Worm (Caenorhabditis elegans): ENCODE results near the gene ugt-48.

Gene ugt-48

ce11 chrV:5548051-5548450, at the start of gene ugt-48:
ugt-48 (minus strand) TSS chrV:5548062.
- TF ChIP-seq tbx-37 (GFP tag; conservative IDR thresholded peaks at IDR 0.05) (no peak), sea-1 (GFP tag; conservative IDR thresholded peaks at IDR 0.05) (no peak), tra-4 (tag; optimal IDR thresholded peaks at IDR 0.05) (no peak), hmg-4 (GFP tag; optimal IDR thresholded peaks at IDR 0.05) (no peak), hnd-1 (tag; optimal IDR thresholded peaks at IDR 0.05) (no peak), flt-1 (GFP tag; IDR thresholded peaks at IDR 0.05) (no peak), ets-7 (tag; optimal IDR thresholded peaks at IDR 0.05) (no peak), B0310.2 (tag; optimal IDR thresholded peaks at IDR 0.05) (no peak), ceh-36 (tag; optimal IDR thresholded peaks at IDR 0.05) (no peak), aly-1 (tag; optimal IDR thresholded peaks at IDR 0.05) (no peak), ceh-13 (GFP tag; optimal IDR thresholded peaks at IDR 0.05) (no peak)

- no peak for TF ChIP-seq ceh-36 (tag; optimal IDR thresholded peaks at IDR 0.05)
- no peak for TF ChIP-seq hnd-1 (tag; optimal IDR thresholded peaks at IDR 0.05)
- no peak for TF ChIP-seq pes-1 (GFP tag; IDR thresholded peaks at IDR 0.05)
- TF ChIP-seq flt-1 (GFP tag; IDR thresholded peaks at IDR 0.05): no peak
- TF ChIP-seq hmg-4 (GFP tag; optimal IDR thresholded peaks at IDR 0.05): no peak
- TF ChIP-seq B0310.2 (tag; optimal IDR thresholded peaks at IDR 0.05): no peak
- no peak for TF ChIP-seq tra-4 (tag; optimal IDR thresholded peaks at IDR 0.05)
- TF ChIP-seq ceh-13 (GFP tag; optimal IDR thresholded peaks at IDR 0.05): no peak
- TF ChIP-seq aly-1 (tag; optimal IDR thresholded peaks at IDR 0.05): no peak
- TF ChIP-seq tbx-11 (GFP tag; IDR thresholded peaks at IDR 0.05): no peak
- TF ChIP-seq F13C5.2 (tag; optimal IDR thresholded peaks at IDR 0.05): no peak
- no peak for TF ChIP-seq hmbx-1 (tag; optimal IDR thresholded peaks at IDR 0.05)
- no peak for TF ChIP-seq sea-1 (GFP tag; conservative IDR thresholded peaks at IDR 0.05)
- no peak for TF ChIP-seq scrt-1 (GFP tag; IDR thresholded peaks at IDR 0.05)
- no peak for TF ChIP-seq ama-1 (optimal IDR thresholded peaks at IDR 0.05)
- TF ChIP-seq tbx-37 (GFP tag; conservative IDR thresholded peaks at IDR 0.05): no peak
Measured at ce11 chrV:5596391-5597030, 48.6 kb upstream of the ugt-48 start, which contains the start of gene zhit-1. zhit-1 (minus strand) TSS chrV:5596551.

ce11 chrV:5594315-5594714, 46.5 kb upstream of the ugt-48 start, which contains the start of gene crn-2:
crn-2 (plus strand) TSS chrV:5594615.
- no peak for TF ChIP-seq ceh-13 (GFP tag; optimal IDR thresholded peaks at IDR 0.05)
- TF ChIP-seq F13C5.2 (tag; optimal IDR thresholded peaks at IDR 0.05): no peak
- TF ChIP-seq ama-1 (optimal IDR thresholded peaks at IDR 0.05): no peak
- TF ChIP-seq flt-1 (GFP tag; IDR thresholded peaks at IDR 0.05): no peak
- no peak for TF ChIP-seq sea-1 (GFP tag; conservative IDR thresholded peaks at IDR 0.05)
- TF ChIP-seq hmbx-1 (tag; optimal IDR thresholded peaks at IDR 0.05): no peak
- TF ChIP-seq pes-1 (GFP tag; IDR thresholded peaks at IDR 0.05): no peak
- no peak for TF ChIP-seq ceh-36 (tag; optimal IDR thresholded peaks at IDR 0.05)
- TF ChIP-seq ets-7 (tag; optimal IDR thresholded peaks at IDR 0.05): no peak
- TF ChIP-seq tra-4 (tag; optimal IDR thresholded peaks at IDR 0.05): no peak
- no peak for TF ChIP-seq hmg-4 (GFP tag; optimal IDR thresholded peaks at IDR 0.05)
- TF ChIP-seq aly-1 (tag; optimal IDR thresholded peaks at IDR 0.05): no peak
- TF ChIP-seq B0310.2 (tag; optimal IDR thresholded peaks at IDR 0.05): no peak
- TF ChIP-seq hnd-1 (tag; optimal IDR thresholded peaks at IDR 0.05): no peak
- TF ChIP-seq scrt-1 (GFP tag; IDR thresholded peaks at IDR 0.05): no peak
- no peak for TF ChIP-seq tbx-37 (GFP tag; conservative IDR thresholded peaks at IDR 0.05)
- no peak for TF ChIP-seq tbx-11 (GFP tag; IDR thresholded peaks at IDR 0.05)

ce11 chrV:5593406-5593805, 45.5 kb upstream of the ugt-48 start, which contains the start of gene mrpl-48:
mrpl-48 (plus strand) TSS chrV:5593706.
- TF ChIP-seq ceh-36 (tag; optimal IDR thresholded peaks at IDR 0.05): no peak
- TF ChIP-seq scrt-1 (GFP tag; IDR thresholded peaks at IDR 0.05): no peak
- no peak for TF ChIP-seq ets-7 (tag; optimal IDR thresholded peaks at IDR 0.05)
- no peak for TF ChIP-seq tbx-37 (GFP tag; conservative IDR thresholded peaks at IDR 0.05)
- TF ChIP-seq ceh-13 (GFP tag; optimal IDR thresholded peaks at IDR 0.05): no peak
- no peak for TF ChIP-seq aly-1 (tag; optimal IDR thresholded peaks at IDR 0.05)
- TF ChIP-seq tra-4 (tag; optimal IDR thresholded peaks at IDR 0.05): no peak
- TF ChIP-seq B0310.2 (tag; optimal IDR thresholded peaks at IDR 0.05): no peak
- no peak for TF ChIP-seq hnd-1 (tag; optimal IDR thresholded peaks at IDR 0.05)
- TF ChIP-seq ama-1 (optimal IDR thresholded peaks at IDR 0.05): no peak

- no peak for TF ChIP-seq scrt-1 (GFP tag; IDR thresholded peaks at IDR 0.05)
- TF ChIP-seq F13C5.2 (tag; optimal IDR thresholded peaks at IDR 0.05): peak; percentile 20
- peak; percentile 14 for TF ChIP-seq ceh-36 (tag; optimal IDR thresholded peaks at IDR 0.05)
- TF ChIP-seq pes-1 (GFP tag; IDR thresholded peaks at IDR 0.05): peak; percentile 29; the same call in 1 of the 2 replicates
Measured at ce11 chrV:5592323-5592722, 44.5 kb upstream of the ugt-48 start, which contains the start of gene vps-37. vps-37 (plus strand) TSS chrV:5592700.

- TF ChIP-seq ets-7 (tag; optimal IDR thresholded peaks at IDR 0.05) (no peak), hnd-1 (tag; optimal IDR thresholded peaks at IDR 0.05) (no peak), sea-1 (GFP tag; conservative IDR thresholded peaks at IDR 0.05) (no peak), hmg-4 (GFP tag; optimal IDR thresholded peaks at IDR 0.05) (no peak)
Measured at ce11 chrV:5591887-5592286, 44.0 kb upstream of the ugt-48 start.

- no peak for TF ChIP-seq tra-4 (tag; optimal IDR thresholded peaks at IDR 0.05)
- TF ChIP-seq hmg-4 (GFP tag; optimal IDR thresholded peaks at IDR 0.05): no peak
- no peak for TF ChIP-seq B0310.2 (tag; optimal IDR thresholded peaks at IDR 0.05)
- TF ChIP-seq ceh-13 (GFP tag; optimal IDR thresholded peaks at IDR 0.05): no peak
- no peak for TF ChIP-seq aly-1 (tag; optimal IDR thresholded peaks at IDR 0.05)
- no peak for TF ChIP-seq hnd-1 (tag; optimal IDR thresholded peaks at IDR 0.05)
Measured at ce11 chrV:5587955-5588354, 40.1 kb upstream of the ugt-48 start.

- no peak for TF ChIP-seq tbx-11 (GFP tag; IDR thresholded peaks at IDR 0.05)
- no peak for TF ChIP-seq aly-1 (tag; optimal IDR thresholded peaks at IDR 0.05)
- TF ChIP-seq B0310.2 (tag; optimal IDR thresholded peaks at IDR 0.05): no peak
- TF ChIP-seq sea-1 (GFP tag; conservative IDR thresholded peaks at IDR 0.05): no peak
- TF ChIP-seq pes-1 (GFP tag; IDR thresholded peaks at IDR 0.05): no peak
- no peak for TF ChIP-seq flt-1 (GFP tag; IDR thresholded peaks at IDR 0.05)
- no peak for TF ChIP-seq F13C5.2 (tag; optimal IDR thresholded peaks at IDR 0.05)
- TF ChIP-seq hnd-1 (tag; optimal IDR thresholded peaks at IDR 0.05): no peak
- no peak for TF ChIP-seq tra-4 (tag; optimal IDR thresholded peaks at IDR 0.05)
Measured at ce11 chrV:5587042-5587441, 39.2 kb upstream of the ugt-48 start.
